Fruit fly (Drosophila melanogaster) whole organism, prepupa: ENCODE data around the gene CG4287.

Experiments used
- CG11762 ChIP-seq: fragments of 200-800 bp; sonication (Bioruptor generic); optimal IDR thresholded peaks from 3 replicates; lab custom pipeline; 2016; ENCODE audit warnings: missing biosample characterization, missing genetic modification characterization; ENCODE audit not compliant: insufficient read depth
- CG16779 ChIP-seq: fragments of 200-800 bp; sonication (Bioruptor generic); optimal IDR thresholded peaks from 3 replicates; lab custom pipeline; 2017; ENCODE audit warnings: missing biosample characterization, mild to moderate bottlenecking, missing genetic modification characterization
- CG3032 ChIP-seq: fragments of 200-800 bp; optimal IDR thresholded peaks from 2 replicates; lab custom pipeline; 2019; ENCODE audit warnings: missing biosample characterization, mild to moderate bottlenecking, missing genetic modification characterization, moderate library complexity
- CG8632 ChIP-seq: fragments of 200-800 bp; sonication (Bioruptor generic); optimal IDR thresholded peaks from 3 replicates; lab custom pipeline; 2016; ENCODE audit warnings: missing biosample characterization, missing genetic modification characterization
- Hr38 ChIP-seq: sonication (Bioruptor generic); optimal IDR thresholded peaks from 2 replicates; lab custom pipeline; 2016; ENCODE audit warnings: missing biosample characterization, missing genetic modification characterization
- Hr39 ChIP-seq: fragments of 200-800 bp; sonication (Bioruptor generic); optimal IDR thresholded peaks from 2 replicates; lab custom pipeline; 2016; ENCODE audit warnings: missing biosample characterization, missing genetic modification characterization
- Sox102F ChIP-seq: fragments of 200-800 bp; sonication (Bioruptor generic); optimal IDR thresholded peaks from 2 replicates; lab custom pipeline; 2016; ENCODE audit warnings: missing biosample characterization, mild to moderate bottlenecking, missing genetic modification characterization
- achi ChIP-seq: fragments of 200-800 bp; sonication (Bioruptor generic); optimal IDR thresholded peaks from 3 replicates; lab custom pipeline; 2016; ENCODE audit warnings: missing biosample characterization, missing genetic modification characterization
- fd85E ChIP-seq: fragments of 200-800 bp; sonication (Bioruptor generic); optimal IDR thresholded peaks from 3 replicates; lab custom pipeline; 2016; ENCODE audit warnings: missing biosample characterization, missing genetic modification characterization
- pdm3 ChIP-seq: fragments of 200-800 bp; sonication (Bioruptor generic); optimal IDR thresholded peaks from 3 replicates; lab custom pipeline; 2016; ENCODE audit warnings: missing biosample characterization, missing genetic modification characterization
- ss ChIP-seq, 2 experiments: fragments of 200-800 bp; sonication (Bioruptor generic); optimal IDR thresholded peaks; 2 replicates in 1 of 2; 3 replicates in 1 of 2; lab custom pipeline; 2017 to 2018; ENCODE audit warnings: mild to moderate bottlenecking in 2 of 2, missing biosample characterization in 2 of 2, missing genetic modification characterization in 2 of 2, moderate library complexity in 1 of 2
- topi ChIP-seq: fragments of 200-800 bp; sonication (Bioruptor generic); optimal IDR thresholded peaks from 3 replicates; lab custom pipeline; 2016; ENCODE audit warnings: missing biosample characterization, missing genetic modification characterization

DNA sequence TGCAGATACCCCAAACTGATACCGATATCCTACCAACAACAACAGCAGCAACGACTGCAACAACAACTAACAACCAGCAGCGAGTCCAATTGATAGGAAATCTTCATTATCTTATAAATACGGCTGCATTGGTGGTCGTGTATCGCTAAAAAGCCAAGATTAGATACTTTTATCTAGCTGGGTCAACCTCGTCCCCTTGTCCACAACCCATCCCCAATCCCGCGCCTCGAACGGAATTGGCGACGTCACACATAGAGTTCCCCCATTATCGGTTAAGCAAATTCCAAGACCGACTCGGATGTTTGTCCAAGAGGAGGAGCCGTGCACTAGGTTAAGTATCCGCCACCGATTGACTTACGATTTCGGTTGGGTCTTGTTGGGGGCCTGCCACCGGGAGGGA lies 44.6 kb upstream of the CG4287 start:
- no peak for TF ChIP-seq Sox102F (GFP tag; lab: Kevin White, UChicago)
- TF ChIP-seq Hr38 (GFP tag; lab: Kevin White, UChicago), result no peak
- no peak for TF ChIP-seq CG8632 (GFP tag; lab: Kevin White, UChicago)
- no peak for TF ChIP-seq CG11762 (GFP tag; lab: Kevin White, UChicago)
- no peak for TF ChIP-seq pdm3 (GFP tag; lab: Kevin White, UChicago)
- no peak for TF ChIP-seq CG3032
- TF ChIP-seq Hr39 (GFP tag; lab: Kevin White, UChicago), result no peak
- TF ChIP-seq achi, result no peak
- TF ChIP-seq CG16779 (tag; lab: Kevin White, UChicago), result no peak
- TF ChIP-seq topi (GFP tag; lab: Kevin White, UChicago), result no peak
- no peak for TF ChIP-seq fd85E (GFP tag; lab: Kevin White, UChicago)
- no peak for TF ChIP-seq ss (GFP tag; optimal IDR thresholded peaks at IDR 0.05; lab: Kevin White, UChicago)
